Worm (Caenorhabditis elegans) whole organism, L2 larva: ENCODE results near the gene srw-23.

Experiments used
- blmp-1 ChIP-seq: sonication (generic microtip); optimal IDR thresholded peaks from 2 replicates; lab custom pipeline; 2017; ENCODE audit warnings: missing genetic modification characterization, mild to moderate bottlenecking, missing compliant biosample characterization, antibody characterized with exemption, moderate library complexity; ENCODE audit not compliant: insufficient read depth
- lsy-2 ChIP-seq, 2 experiments: fragments of 150-350 bp in 1 of 2; sonication (generic microtip) in 1 of 2; optimal IDR thresholded peaks; 2 replicates each; lab custom pipeline; 2014 to 2017; ENCODE audit warnings: missing biosample characterization in 2 of 2, missing genetic modification characterization in 2 of 2
- unc-39 ChIP-seq: fragments of 150-350 bp; optimal IDR thresholded peaks from 2 replicates; lab custom pipeline; 2014; ENCODE audit warnings: missing biosample characterization, missing genetic modification characterization

ce11 chrV:16842941-16843340 lies 30.8 kb upstream of the srw-23 start, which contains the start of gene clec-25:
- TF ChIP-seq unc-39 (tag; lab: Kevin White, UChicago) (no peak), lsy-2 (tag; optimal IDR thresholded peaks at IDR 0.05; lab: Kevin White, UChicago) (no peak), blmp-1 (no peak)
